Worm (Caenorhabditis elegans) whole organism, midembryonic: Measurements from ENCODE around the gene T05C3.6.

ENCODE experiments used
- T22C8.4 ChIP-seq: fragments of 200-800 bp; sonication (Bioruptor generic); IDR thresholded peaks from 2 replicates; pipeline ENCODE4 v1.3.6; 2022; ENCODE audit warnings: missing genetic modification characterization, missing compliant biosample characterization
- cog-1 ChIP-seq: sonication (generic microtip); optimal IDR thresholded peaks from 2 replicates; lab custom pipeline; 2016; ENCODE audit warnings: missing genetic modification characterization, missing compliant biosample characterization
- flt-1 ChIP-seq: fragments of 200-800 bp; sonication (Bioruptor generic); IDR thresholded peaks from 2 replicates; pipeline ENCODE4 v1.3.6; 2022; ENCODE audit warnings: missing genetic modification characterization, missing compliant biosample characterization
- klf-2 ChIP-seq: fragments of 200-800 bp; sonication (Bioruptor generic); conservative IDR thresholded peaks from 2 replicates; pipeline ENCODE4 v1.3.6; 2022; ENCODE audit warnings: missing genetic modification reagents, missing genetic modification characterization, missing compliant biosample characterization
- med-1 ChIP-seq: sonication (generic microtip); optimal IDR thresholded peaks from 2 replicates; lab custom pipeline; 2017; ENCODE audit warnings: missing genetic modification characterization, mild to moderate bottlenecking, missing compliant biosample characterization, antibody characterized with exemption, missing genetic modification reagents; ENCODE audit not compliant: insufficient read depth
- ref-1 ChIP-seq: fragments of 200-800 bp; sonication (Bioruptor generic); conservative IDR thresholded peaks from 2 replicates; pipeline ENCODE4 v1.3.6; 2022; ENCODE audit warnings: missing genetic modification reagents, missing genetic modification characterization, missing compliant biosample characterization
- tab-1 ChIP-seq: fragments of 200-800 bp; sonication (Bioruptor generic); IDR thresholded peaks from 2 replicates; pipeline ENCODE4 v1.3.6; 2022; ENCODE audit warnings: missing genetic modification characterization, missing compliant biosample characterization
- ztf-23 ChIP-seq: fragments of 200-800 bp; sonication (Bioruptor generic); IDR thresholded peaks from 2 replicates; pipeline ENCODE4 v1.3.6; 2022; ENCODE audit warnings: missing genetic modification reagents, missing genetic modification characterization, missing compliant biosample characterization
- ztf-29 ChIP-seq: fragments of 200-800 bp; sonication (Bioruptor generic); IDR thresholded peaks from 2 replicates; pipeline ENCODE4 v1.3.6; 2022; ENCODE audit warnings: missing genetic modification reagents, missing genetic modification characterization, missing compliant biosample characterization

DNA sequence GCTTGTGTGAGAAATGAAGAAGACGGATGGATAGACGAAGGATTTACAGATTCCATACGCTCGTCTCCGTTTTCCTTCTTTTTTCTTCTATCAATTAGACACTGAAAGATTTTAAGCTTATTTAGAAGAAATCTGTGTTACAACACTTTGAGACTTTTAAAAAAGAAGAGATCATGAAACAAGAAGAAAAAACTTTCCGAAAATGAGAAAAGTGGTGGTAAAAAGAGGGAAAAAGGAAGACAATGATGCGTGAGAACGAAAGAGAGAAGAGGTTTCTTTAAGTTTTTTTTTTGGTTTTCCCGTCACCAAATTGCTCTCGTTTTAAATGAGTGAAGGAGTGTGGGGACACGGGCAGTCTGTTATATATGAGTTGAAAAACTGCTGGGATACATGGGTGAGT lies 36.6 kb upstream of the T05C3.6 start, which contains the start of gene glc-3:
- no peak for TF ChIP-seq med-1 (GFP tag; lab: Kevin White, UChicago)
- TF ChIP-seq ztf-29 (GFP tag; lab: Robert Waterston, UW) = no peak
- TF ChIP-seq cog-1 (tag; lab: Kevin White, UChicago) = no peak
- no peak for TF ChIP-seq flt-1 (GFP tag; lab: Robert Waterston, UW)
- no peak for TF ChIP-seq T22C8.4 (GFP tag; lab: Robert Waterston, UW)
- TF ChIP-seq klf-2 (GFP tag; lab: Robert Waterston, UW) = no peak
- no peak for TF ChIP-seq tab-1 (GFP tag; lab: Robert Waterston, UW)
- TF ChIP-seq ref-1 (GFP tag; lab: Robert Waterston, UW) = no peak
- TF ChIP-seq ztf-23 = no peak
